Worm (Caenorhabditis elegans) whole organism, L1 larva: Measurements from ENCODE around the gene str-55.

ENCODE experiments used
- aly-2 ChIP-seq: fragments of 150-350 bp; optimal IDR thresholded peaks from 2 replicates; lab custom pipeline; 2014; ENCODE audit warnings: missing biosample characterization, missing genetic modification characterization
- ama-1 ChIP-seq: fragments of 150-350 bp; optimal IDR thresholded peaks from 2 replicates; lab custom pipeline; 2014
- mdl-1 ChIP-seq, 2 experiments: fragments of 150-350 bp; optimal IDR thresholded peaks; 2 replicates each; lab custom pipeline; 2014 to 2017; ENCODE audit warnings: missing biosample characterization in 2 of 2, missing genetic modification characterization in 2 of 2, inconsistent platforms in 1 of 2
- nhr-11 ChIP-seq: fragments of 150-350 bp; optimal IDR thresholded peaks from 2 replicates; lab custom pipeline; 2014; ENCODE audit warnings: missing biosample characterization, missing genetic modification characterization
- nhr-12 ChIP-seq: sonication (generic microtip); optimal IDR thresholded peaks from 2 replicates; lab custom pipeline; 2017; ENCODE audit warnings: missing biosample characterization, missing genetic modification characterization
- nhr-76 ChIP-seq: sonication (generic microtip); optimal IDR thresholded peaks from 2 replicates; lab custom pipeline; 2017; ENCODE audit warnings: missing biosample characterization, missing genetic modification characterization
- pqm-1 ChIP-seq: sonication (generic microtip); optimal IDR thresholded peaks from 3 replicates; lab custom pipeline; 2017; ENCODE audit warnings: missing biosample characterization, missing genetic modification characterization
- skn-1 ChIP-seq: fragments of 150-350 bp; optimal IDR thresholded peaks from 2 replicates; lab custom pipeline; 2014; ENCODE audit warnings: missing biosample characterization, missing genetic modification characterization

DNA sequence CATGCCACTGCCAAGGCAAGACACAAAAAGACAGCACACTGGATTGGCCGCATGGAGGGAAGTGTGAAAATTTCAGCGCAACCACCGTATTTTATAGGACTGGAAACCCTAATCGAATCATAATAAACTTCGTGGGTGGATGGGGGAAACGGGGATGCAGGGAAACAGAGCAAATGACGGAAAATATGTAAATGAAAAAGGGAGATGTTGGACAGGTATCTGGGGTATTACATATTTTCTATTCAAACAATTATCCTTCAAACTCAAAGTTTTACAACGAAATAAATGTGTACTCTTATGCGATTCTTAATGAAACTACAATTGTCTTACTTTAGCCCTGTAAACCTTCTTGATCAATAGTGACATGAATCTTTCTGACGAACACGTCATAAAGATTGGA lies 2.9 kb upstream of the str-55 start, which contains the start of gene F26D2.16:
- TF ChIP-seq nhr-76 (tag; lab: Kevin White, UChicago) (no peak), mdl-1 (tag; optimal IDR thresholded peaks at IDR 0.05; lab: Kevin White, UChicago) (no peak), ama-1 (lab: Kevin White, UChicago) (no peak), pqm-1 (tag; lab: Kevin White, UChicago) (no peak), nhr-11 (tag; lab: Kevin White, UChicago) (no peak), nhr-12 (tag; lab: Kevin White, UChicago) (no peak), skn-1 (no peak), aly-2 (tag; lab: Kevin White, UChicago) (no peak)
